Worm (Caenorhabditis elegans) whole organism, L1 larva: ENCODE measurements around the gene Y37A1B.4.

ENCODE experiments used
- C16A3.4 ChIP-seq: fragments of 150-350 bp; optimal IDR thresholded peaks from 2 replicates; lab custom pipeline; 2014; ENCODE audit warnings: missing biosample characterization, missing genetic modification characterization
- C34B4.2 ChIP-seq: sonication (generic microtip); optimal IDR thresholded peaks from 2 replicates; lab custom pipeline; 2017; ENCODE audit warnings: mild to moderate bottlenecking, missing genetic modification characterization, missing compliant biosample characterization
- F16B12.6 ChIP-seq: fragments of 150-350 bp; optimal IDR thresholded peaks from 2 replicates; lab custom pipeline; 2014; ENCODE audit warnings: missing biosample characterization, missing genetic modification characterization
- Y116A8C.19 ChIP-seq: sonication (generic microtip); optimal IDR thresholded peaks from 2 replicates; lab custom pipeline; 2016; ENCODE audit warnings: missing compliant biosample characterization, missing genetic modification characterization, borderline replicate concordance
- aha-1 ChIP-seq: fragments of 150-350 bp; optimal IDR thresholded peaks from 2 replicates; lab custom pipeline; 2014; ENCODE audit warnings: missing biosample characterization, missing genetic modification characterization
- alr-1 ChIP-seq: fragments of 200-800 bp; sonication (Bioruptor generic); optimal IDR thresholded peaks from 2 replicates; lab custom pipeline; 2018; ENCODE audit warnings: borderline replicate concordance, mild to moderate bottlenecking, missing genetic modification characterization, missing compliant biosample characterization
- aly-2 ChIP-seq: fragments of 150-350 bp; optimal IDR thresholded peaks from 2 replicates; lab custom pipeline; 2014; ENCODE audit warnings: missing biosample characterization, missing genetic modification characterization
- ceh-63 ChIP-seq: fragments of 200-800 bp; sonication (Bioruptor generic); optimal IDR thresholded peaks from 2 replicates; lab custom pipeline; 2018; ENCODE audit warnings: mild to moderate bottlenecking, missing genetic modification characterization, missing compliant biosample characterization
- ceh-8 ChIP-seq: fragments of 200-800 bp; sonication (Bioruptor generic); optimal IDR thresholded peaks from 2 replicates; lab custom pipeline; 2018; ENCODE audit warnings: mild to moderate bottlenecking, missing genetic modification characterization, moderate library complexity, missing compliant biosample characterization
- ceh-82 ChIP-seq, 3 experiments: fragments of 150-350 bp in 1 of 3; sonication (generic microtip) in 2 of 3; optimal IDR thresholded peaks; 2 replicates each; lab custom pipeline; 2014 to 2017; ENCODE audit warnings: missing biosample characterization in 3 of 3, missing genetic modification characterization in 3 of 3
- ceh-88 ChIP-seq: fragments of 200-800 bp; sonication (Bioruptor generic); IDR thresholded peaks from 2 replicates; pipeline ENCODE4 v1.3.6; 2022; ENCODE audit warnings: missing genetic modification characterization, missing compliant biosample characterization
- ceh-90 ChIP-seq: sonication (generic microtip); optimal IDR thresholded peaks from 2 replicates; lab custom pipeline; 2016; ENCODE audit warnings: missing genetic modification characterization, missing compliant biosample characterization
- ces-1 ChIP-seq: fragments of 150-350 bp; optimal IDR thresholded peaks from 2 replicates; lab custom pipeline; 2014; ENCODE audit warnings: missing biosample characterization, missing genetic modification reagents, missing genetic modification characterization
- dpl-1 ChIP-seq, 3 experiments: fragments of 150-350 bp in 2 of 3; sonication (generic microtip) in 1 of 3; optimal IDR thresholded peaks; 2 replicates each; lab custom pipeline; 2014 to 2017; ENCODE audit warnings: missing biosample characterization in 3 of 3, missing genetic modification characterization in 3 of 3, missing genetic modification reagents in 3 of 3
- efl-1 ChIP-seq, 4 experiments: fragments of 150-350 bp; optimal IDR thresholded peaks in 3 of 4; peaks in 1 of 4; 1 replicate in 1 of 4; 2 replicates in 3 of 4; lab custom pipeline; 2014; ENCODE audit warnings: missing biosample characterization in 2 of 4, missing genetic modification characterization in 2 of 4, missing genetic modification reagents in 2 of 4
- efl-3 ChIP-seq: fragments of 200-800 bp; sonication (Bioruptor generic); optimal IDR thresholded peaks from 2 replicates; lab custom pipeline; 2018; ENCODE audit warnings: mild to moderate bottlenecking, missing genetic modification characterization, missing compliant biosample characterization
- egl-13 ChIP-seq: sonication (generic microtip); optimal IDR thresholded peaks from 2 replicates; lab custom pipeline; 2016; ENCODE audit warnings: missing genotype, missing genetic modification reagents, missing genetic modification characterization, missing compliant biosample characterization
- elt-2 ChIP-seq: sonication (generic microtip); optimal IDR thresholded peaks from 2 replicates; lab custom pipeline; 2016; ENCODE audit warnings: missing genetic modification characterization, mild to moderate bottlenecking, inconsistent platforms, missing compliant biosample characterization, missing genetic modification reagents
- ets-5 ChIP-seq: fragments of 200-800 bp; sonication (Bioruptor generic); IDR thresholded peaks from 2 replicates; pipeline ENCODE4 v1.3.6; 2022; ENCODE audit warnings: missing genetic modification characterization, missing compliant biosample characterization
- fkh-10 ChIP-seq: sonication (generic microtip); optimal IDR thresholded peaks from 2 replicates; lab custom pipeline; 2017; ENCODE audit warnings: missing biosample characterization, missing genetic modification reagents, missing genetic modification characterization
- fkh-8 ChIP-seq: sonication (generic microtip); optimal IDR thresholded peaks from 2 replicates; lab custom pipeline; 2016; ENCODE audit warnings: mild to moderate bottlenecking, missing genetic modification characterization, missing compliant biosample characterization
- hpl-2 ChIP-seq: fragments of 150-350 bp; optimal IDR thresholded peaks from 2 replicates; lab custom pipeline; 2014; ENCODE audit warnings: missing biosample characterization, missing genetic modification reagents, missing genetic modification characterization
- irx-1 ChIP-seq: sonication (generic microtip); optimal IDR thresholded peaks from 2 replicates; lab custom pipeline; 2016; ENCODE audit warnings: missing genetic modification characterization, missing compliant biosample characterization
- lin-13 ChIP-seq: fragments of 150-350 bp; optimal IDR thresholded peaks from 2 replicates; lab custom pipeline; 2014; ENCODE audit warnings: missing biosample characterization, missing genetic modification reagents, missing genetic modification characterization
- lin-14 ChIP-seq: fragments of 200-800 bp; sonication (Bioruptor generic); optimal IDR thresholded peaks from 2 replicates; lab custom pipeline; 2018; ENCODE audit warnings: mild to moderate bottlenecking, missing genetic modification characterization, moderate library complexity, missing compliant biosample characterization
- lin-15B ChIP-seq: fragments of 150-350 bp; sonication (generic microtip); optimal IDR thresholded peaks from 3 replicates; lab custom pipeline; 2014; ENCODE audit warnings: missing biosample characterization, missing genetic modification characterization
- lir-3 ChIP-seq: sonication (generic microtip); optimal IDR thresholded peaks from 2 replicates; lab custom pipeline; 2016; ENCODE audit warnings: mild to moderate bottlenecking, missing genetic modification characterization, moderate library complexity, missing compliant biosample characterization; ENCODE audit not compliant: poor library complexity
- mab-9 ChIP-seq: fragments of 200-800 bp; sonication (Bioruptor generic); IDR thresholded peaks from 2 replicates; pipeline ENCODE4 v1.3.6; 2022; ENCODE audit warnings: missing genetic modification reagents, missing genetic modification characterization, missing compliant biosample characterization
- mef-2 ChIP-seq: fragments of 150-350 bp; optimal IDR thresholded peaks from 2 replicates; lab custom pipeline; 2014; ENCODE audit warnings: missing biosample characterization, missing genetic modification characterization
- mep-1 ChIP-seq: fragments of 150-350 bp; optimal IDR thresholded peaks from 2 replicates; lab custom pipeline; 2014; ENCODE audit warnings: missing biosample characterization, missing genetic modification characterization
- nhr-28 ChIP-seq: fragments of 150-350 bp; optimal IDR thresholded peaks from 2 replicates; lab custom pipeline; 2014; ENCODE audit warnings: missing biosample characterization, missing genetic modification characterization
- nhr-47 ChIP-seq: sonication (generic microtip); optimal IDR thresholded peaks from 2 replicates; lab custom pipeline; 2016; ENCODE audit warnings: mild to moderate bottlenecking, missing genetic modification characterization, moderate library complexity, missing compliant biosample characterization
- nhr-71 ChIP-seq: sonication (generic microtip); optimal IDR thresholded peaks from 2 replicates; lab custom pipeline; 2016; ENCODE audit warnings: mild to moderate bottlenecking, missing genetic modification characterization, moderate library complexity, missing compliant biosample characterization
- nhr-77 ChIP-seq: fragments of 150-350 bp; optimal IDR thresholded peaks from 2 replicates; lab custom pipeline; 2014; ENCODE audit warnings: missing biosample characterization, missing genetic modification characterization
- nhr-84 ChIP-seq: sonication (generic microtip); optimal IDR thresholded peaks from 2 replicates; lab custom pipeline; 2017; ENCODE audit warnings: missing biosample characterization, missing genetic modification characterization
- pag-3 ChIP-seq: sonication (generic microtip); optimal IDR thresholded peaks from 2 replicates; lab custom pipeline; 2017; ENCODE audit warnings: missing genetic modification characterization, mild to moderate bottlenecking, missing compliant biosample characterization, antibody characterized with exemption, borderline replicate concordance; ENCODE audit not compliant: insufficient read depth
- pax-3 ChIP-seq: fragments of 200-800 bp; sonication (Bioruptor generic); optimal IDR thresholded peaks from 2 replicates; lab custom pipeline; 2018; ENCODE audit warnings: mild to moderate bottlenecking, missing genetic modification characterization, moderate library complexity, missing compliant biosample characterization
- rnt-1 ChIP-seq: sonication (generic microtip); optimal IDR thresholded peaks from 2 replicates; lab custom pipeline; 2016; ENCODE audit warnings: mild to moderate bottlenecking, missing genetic modification characterization, moderate library complexity, missing compliant biosample characterization
- snpc-4 ChIP-seq: fragments of 150-350 bp; optimal IDR thresholded peaks from 2 replicates; lab custom pipeline; 2014; ENCODE audit warnings: missing biosample characterization, missing genetic modification characterization
- snu-23 ChIP-seq: sonication (generic microtip); optimal IDR thresholded peaks from 2 replicates; lab custom pipeline; 2016; ENCODE audit warnings: missing genetic modification characterization, missing compliant biosample characterization
- sox-4 ChIP-seq: sonication (generic microtip); optimal IDR thresholded peaks from 2 replicates; lab custom pipeline; 2016; ENCODE audit warnings: missing genetic modification characterization, missing compliant biosample characterization
- sptf-1 ChIP-seq: fragments of 150-350 bp; optimal IDR thresholded peaks from 2 replicates; lab custom pipeline; 2014; ENCODE audit warnings: missing biosample characterization, missing genetic modification characterization
- swsn-7 ChIP-seq: sonication (generic microtip); optimal IDR thresholded peaks from 2 replicates; lab custom pipeline; 2016; ENCODE audit warnings: missing genetic modification characterization, missing compliant biosample characterization
- tlp-1 ChIP-seq: fragments of 150-350 bp; optimal IDR thresholded peaks from 2 replicates; lab custom pipeline; 2014; ENCODE audit warnings: missing biosample characterization, missing genetic modification characterization
- unc-130 ChIP-seq: fragments of 150-350 bp; optimal IDR thresholded peaks from 2 replicates; lab custom pipeline; 2017; ENCODE audit warnings: missing biosample characterization, missing genetic modification characterization, inconsistent platforms
- unc-30 ChIP-seq: sonication (generic microtip); optimal IDR thresholded peaks from 2 replicates; lab custom pipeline; 2017; ENCODE audit warnings: missing biosample characterization, missing genetic modification characterization
- unc-62 ChIP-seq: fragments of 150-350 bp; optimal IDR thresholded peaks from 2 replicates; lab custom pipeline; 2014; ENCODE audit warnings: missing biosample characterization, missing genetic modification reagents, missing genetic modification characterization
- vab-15 ChIP-seq: sonication (generic microtip); optimal IDR thresholded peaks from 2 replicates; lab custom pipeline; 2017; ENCODE audit warnings: missing genotype, mild to moderate bottlenecking, missing genetic modification characterization, missing compliant biosample characterization
- zag-1 ChIP-seq: fragments of 150-350 bp; optimal IDR thresholded peaks from 2 replicates; lab custom pipeline; 2014; ENCODE audit warnings: missing biosample characterization, missing genetic modification characterization
- zip-4 ChIP-seq: fragments of 200-800 bp; sonication (Bioruptor generic); optimal IDR thresholded peaks from 2 replicates; lab custom pipeline; 2018; ENCODE audit warnings: mild to moderate bottlenecking, missing genetic modification characterization, moderate library complexity, missing compliant biosample characterization

Y37A1B.4 gene

DNA sequence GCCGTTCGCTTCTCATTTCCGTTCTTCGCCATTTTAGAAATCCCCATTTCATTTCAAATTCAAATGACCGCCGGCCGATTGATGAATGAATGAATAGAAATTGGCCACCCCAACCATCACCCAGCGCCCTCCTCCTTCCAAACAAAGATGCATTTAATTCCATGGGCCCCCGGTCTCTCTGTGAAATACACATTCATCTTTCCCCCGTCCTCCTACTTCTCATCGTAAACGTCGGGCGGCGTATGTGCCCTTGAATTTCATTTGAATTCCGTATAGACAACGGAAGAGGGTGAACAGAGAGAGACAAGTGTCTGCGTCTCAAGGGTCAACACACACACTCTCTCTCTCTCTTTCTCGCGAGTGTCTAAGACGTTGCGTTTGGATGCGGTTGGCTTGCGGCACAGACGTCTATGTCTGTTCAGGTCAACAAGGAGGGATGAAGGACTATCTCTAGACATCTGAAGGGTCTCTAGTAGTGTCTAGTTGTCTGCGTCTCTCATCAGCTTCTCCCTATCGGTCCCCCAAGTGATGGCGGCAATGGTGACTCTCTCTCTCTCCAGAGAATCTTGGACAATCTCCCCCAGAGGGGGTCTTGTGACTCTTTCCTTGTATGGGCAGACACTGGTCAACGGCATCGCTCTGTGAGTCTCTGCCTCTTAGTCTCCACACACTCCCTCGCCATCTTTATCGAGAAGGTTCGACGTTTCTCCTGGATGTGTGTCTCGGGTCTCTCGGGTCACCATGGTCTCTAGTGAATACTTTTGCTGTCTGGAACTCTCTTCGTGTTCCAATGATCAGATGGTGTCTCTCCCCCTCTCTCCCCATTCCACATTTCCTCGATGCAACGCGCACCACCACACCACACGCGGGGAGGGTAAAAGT lies 27.7 kb downstream of the Y37A1B.4 start (continued):
- TF ChIP-seq tlp-1 (tag; lab: Kevin White, UChicago): no peak
- peak; percentile 44 to 75 (median 72) for TF ChIP-seq ceh-82 (tag; optimal IDR thresholded peaks at IDR 0.05; lab: Kevin White, UChicago)
- no peak for TF ChIP-seq nhr-77 (tag; lab: Kevin White, UChicago)
- TF ChIP-seq ceh-90 (tag; lab: Kevin White, UChicago): no peak
- TF ChIP-seq dpl-1 (GFP tag; optimal IDR thresholded peaks at IDR 0.05; lab: Kevin White, UChicago): peak; percentile 19 to 58 (median 50)
- peak; percentile 85 for TF ChIP-seq ceh-88 (GFP tag; lab: Robert Waterston, UW)
- peak; percentile 91 for TF ChIP-seq egl-13
- peak; percentile 17 for TF ChIP-seq lin-15B (tag; lab: Kevin White, UChicago)
- TF ChIP-seq rnt-1 (tag; lab: Kevin White, UChicago): peak; percentile 75
- peak; percentile 86 for TF ChIP-seq lin-13
- no peak for TF ChIP-seq alr-1 (tag; lab: Kevin White, UChicago)
- TF ChIP-seq mep-1 (tag; lab: Kevin White, UChicago): peak; percentile 65
- peak; percentile 84 for TF ChIP-seq mab-9 (GFP tag; lab: Robert Waterston, UW)
- TF ChIP-seq nhr-84 (tag; lab: Kevin White, UChicago): no peak
- no peak for TF ChIP-seq pag-3
- TF ChIP-seq snpc-4 (tag; lab: Kevin White, UChicago): peak; percentile 13
- peak; percentile 34 for TF ChIP-seq zag-1 (tag; lab: Kevin White, UChicago)
- TF ChIP-seq C16A3.4 (tag; lab: Kevin White, UChicago): no peak
- TF ChIP-seq lir-3 (tag; lab: Kevin White, UChicago): peak; percentile 67
- peak; percentile 39 for TF ChIP-seq ceh-63 (GFP tag; lab: Kevin White, UChicago)
- TF ChIP-seq snu-23 (GFP tag; lab: Kevin White, UChicago): peak; percentile 85
- peak; percentile 96 for TF ChIP-seq nhr-71
- TF ChIP-seq vab-15 (tag; lab: Kevin White, UChicago): no peak
- TF ChIP-seq nhr-28: no peak
- TF ChIP-seq mef-2 (tag; lab: Kevin White, UChicago): no peak
- TF ChIP-seq nhr-47 (tag; lab: Kevin White, UChicago): peak; percentile 92
- TF ChIP-seq fkh-8 (tag; lab: Kevin White, UChicago): peak; percentile 73
- no peak for TF ChIP-seq hpl-2 (GFP tag; lab: Kevin White, UChicago)
- TF ChIP-seq unc-130 (tag; lab: Kevin White, UChicago): no peak
- TF ChIP-seq unc-62 (GFP tag; lab: Kevin White, UChicago): no peak
- no peak for TF ChIP-seq F16B12.6 (tag; lab: Kevin White, UChicago)
- peak; percentile 49 for TF ChIP-seq elt-2 (tag; lab: Kevin White, UChicago)
- TF ChIP-seq ces-1 (GFP tag; lab: Kevin White, UChicago): no peak
- no peak for TF ChIP-seq ets-5 (GFP tag; lab: Robert Waterston, UW)
- peak; percentile 48 for TF ChIP-seq C34B4.2 (tag; lab: Kevin White, UChicago)
- TF ChIP-seq unc-30: peak; percentile 60
- TF ChIP-seq sptf-1: no peak
- peak; percentile 26 for TF ChIP-seq zip-4 (GFP tag; lab: Kevin White, UChicago)
- no peak for TF ChIP-seq efl-3 (GFP tag; lab: Kevin White, UChicago)
- TF ChIP-seq sox-4: peak; percentile 74
- TF ChIP-seq ceh-8 (GFP tag; lab: Kevin White, UChicago): no peak
- peak; percentile 78 for TF ChIP-seq pax-3
- TF ChIP-seq efl-1 (optimal IDR thresholded peaks at IDR 0.05; lab: Kevin White, UChicago): peak; percentile 72 to 83
- peak; percentile 51 to 94 for TF ChIP-seq efl-1 (GFP tag; optimal IDR thresholded peaks at IDR 0.05 in 1 of 2; lab: Kevin White, UChicago)
- TF ChIP-seq aha-1 (tag; lab: Kevin White, UChicago): peak; percentile 66
- no peak for TF ChIP-seq aly-2
- peak; percentile 8 for TF ChIP-seq irx-1 (tag; lab: Kevin White, UChicago)
- TF ChIP-seq fkh-10 (GFP tag; lab: Kevin White, UChicago): peak; percentile 73
- no peak for TF ChIP-seq Y116A8C.19 (tag; lab: Kevin White, UChicago)
- peak; percentile 86 for TF ChIP-seq swsn-7
- TF ChIP-seq lin-14 (GFP tag; lab: Kevin White, UChicago): peak; percentile 66
